Worm (Caenorhabditis elegans): Measurements from ENCODE around the gene sdz-32.

Gene sdz-32

ce11 chrII:3500373-3500772 is 26.5 kb downstream of the sdz-32 start:
- TF ChIP-seq mcd-1 (GFP tag; IDR thresholded peaks at IDR 0.05), result 0 out of 2 replicates have a peak, but pooled peaks have one; percentile 14
- no peak for TF ChIP-seq dpl-1 (GFP tag; optimal IDR thresholded peaks at IDR 0.05)
- peak; percentile 58; the same call in 1 of the 2 replicates for TF ChIP-seq lin-26 (GFP tag; IDR thresholded peaks at IDR 0.05)
- TF ChIP-seq tlf-1 (GFP tag; optimal IDR thresholded peaks at IDR 0.05), result no peak
- TF ChIP-seq nfyb-1 (GFP tag; IDR thresholded peaks at IDR 0.05), result 0 out of 2 replicates have a peak, but pooled peaks have one; percentile 26
- TF ChIP-seq somi-1 (GFP tag; optimal IDR thresholded peaks at IDR 0.05), result no peak
- no peak for TF ChIP-seq sptf-2 (GFP tag; optimal IDR thresholded peaks at IDR 0.05)
- peak; percentile 88 for TF ChIP-seq egrh-3 (GFP tag; IDR thresholded peaks at IDR 0.05)
- TF ChIP-seq madf-10 (tag; optimal IDR thresholded peaks at IDR 0.05), result no peak
- no peak for TF ChIP-seq cebp-1 (GFP tag; IDR thresholded peaks at IDR 0.05)
- TF ChIP-seq cebp-1 (tag; optimal IDR thresholded peaks at IDR 0.05), result no peak
- peak; percentile 88 for TF ChIP-seq zfh-2 (GFP tag; conservative IDR thresholded peaks at IDR 0.05)

- TF ChIP-seq T07F8.4 (tag; optimal IDR thresholded peaks at IDR 0.05), result no peak
- no peak for TF ChIP-seq sdz-38 (tag; optimal IDR thresholded peaks at IDR 0.05)
- 0 out of 2 replicates have a peak, but pooled peaks have one; percentile 9 for TF ChIP-seq attf-6 (GFP tag; IDR thresholded peaks at IDR 0.05)
- no peak for TF ChIP-seq lir-1 (GFP tag; conservative IDR thresholded peaks at IDR 0.05)
Observed at ce11 chrII:3502011-3502410, 28.2 kb downstream of the sdz-32 start.

ce11 chrII:3502520-3503323 is 28.9 kb downstream of the sdz-32 start, which contains the start of the genes col-71 and Y49F6B.2:
Gene col-71, minus strand, starts transcription at chrII:3502570.
Gene Y49F6B.2, plus strand, starts transcription at chrII:3502968.
- TF ChIP-seq lir-1 (GFP tag; conservative IDR thresholded peaks at IDR 0.05) (peak; percentile 68; the same call in 1 of the 2 replicates), ekl-4 (GFP tag; IDR thresholded peaks at IDR 0.05) (0 out of 2 replicates have a peak, but pooled peaks have one; percentile 55), hmg-20 (GFP tag; IDR thresholded peaks at IDR 0.05) (0 out of 2 replicates have a peak, but pooled peaks have one; percentile 7), mes-4 (tag; optimal IDR thresholded peaks at IDR 0.05) (no peak), F52B5.7 (tag; optimal IDR thresholded peaks at IDR 0.05) (no peak), let-607 (tag; optimal IDR thresholded peaks at IDR 0.05) (peak in 1 of 2 experiments; percentile 52), snpc-1.1 (tag; optimal IDR thresholded peaks at IDR 0.05; ENCODE audit: insufficient read depth) (no peak), lsl-1 (GFP tag; optimal IDR thresholded peaks at IDR 0.05) (peak; percentile 46), akir-1 (GFP tag; optimal IDR thresholded peaks at IDR 0.05) (no peak), egrh-3 (GFP tag; IDR thresholded peaks at IDR 0.05) (0 out of 2 replicates have a peak, but pooled peaks have one; percentile 30), mel-28 (tag; optimal IDR thresholded peaks at IDR 0.05; ENCODE audit: borderline replicate concordance) (no peak), F10E7.11 (tag; optimal IDR thresholded peaks at IDR 0.05) (no peak), rcor-1 (GFP tag; IDR thresholded peaks at IDR 0.05) (peak; percentile 67), F22D6.2 (tag; optimal IDR thresholded peaks at IDR 0.05) (peak; percentile 26), nhr-80 (tag; optimal IDR thresholded peaks at IDR 0.05) (peak; percentile 21), attf-5 (GFP tag; optimal IDR thresholded peaks at IDR 0.05) (peak; percentile 58), madf-10 (tag; optimal IDR thresholded peaks at IDR 0.05) (peak; percentile 42), D2030.7 (GFP tag; IDR thresholded peaks at IDR 0.05) (peak; percentile 46), Y53G8AR.9 (GFP tag; conservative IDR thresholded peaks at IDR 0.05) (peak; percentile 65; the same call in 1 of the 2 replicates), bed-2 (GFP tag; IDR thresholded peaks at IDR 0.05) (peak; percentile 59; the same call in 1 of the 2 replicates), hlh-12 (tag; optimal IDR thresholded peaks at IDR 0.05) (no peak), ztf-25 (GFP tag; IDR thresholded peaks at IDR 0.05) (0 out of 2 replicates have a peak, but pooled peaks have one; percentile 70), ceh-91 (GFP tag; IDR thresholded peaks at IDR 0.05) (peak; percentile 55), madf-8 (GFP tag; conservative IDR thresholded peaks at IDR 0.05) (peak; percentile 28; the same call in 1 of the 2 replicates), lin-35 (GFP tag; optimal IDR thresholded peaks at IDR 0.05) (peak in 2 of 3 experiments; percentile 21 to 67), unc-130 (GFP tag; optimal IDR thresholded peaks at IDR 0.05) (peak; percentile 20), lin-54 (GFP tag; optimal IDR thresholded peaks at IDR 0.05) (peak; percentile 62), ztf-28 (GFP tag; IDR thresholded peaks at IDR 0.05) (peak; percentile 53; the same call in 1 of the 2 replicates), K12H6.12 (tag; optimal IDR thresholded peaks at IDR 0.05) (peak; percentile 44), efl-1 (GFP tag; optimal IDR thresholded peaks at IDR 0.05) (peak; percentile 27)
